Worm (Caenorhabditis elegans): ENCODE results near the gene tag-243.
A peak's percentile ranks its signal among the peaks of the same experiment; 100 is the strongest.

The tag-243 gene

ce11 chrIII:4689595-4689994 is 1.3 kb upstream of the tag-243 start:
- TF ChIP-seq ZK546.5 (tag; optimal IDR thresholded peaks at IDR 0.05), result no peak
- no peak for TF ChIP-seq ceh-9 (tag; optimal IDR thresholded peaks at IDR 0.05)
- TF ChIP-seq eor-1 (tag; optimal IDR thresholded peaks at IDR 0.05), result no peak
- no peak for TF ChIP-seq unc-39 (tag; optimal IDR thresholded peaks at IDR 0.05)
- no peak for TF ChIP-seq R02D3.7 (tag; optimal IDR thresholded peaks at IDR 0.05)
- TF ChIP-seq zag-1 (tag; optimal IDR thresholded peaks at IDR 0.05), result no peak
- no peak for TF ChIP-seq nhr-28 (tag; optimal IDR thresholded peaks at IDR 0.05)
- peak; percentile 79 for TF ChIP-seq skn-1 (tag; optimal IDR thresholded peaks at IDR 0.05)
- TF ChIP-seq ama-1 (optimal IDR thresholded peaks at IDR 0.05), result peak; percentile 42
- TF ChIP-seq ceh-82 (tag; optimal IDR thresholded peaks at IDR 0.05), result no peak
- no peak for TF ChIP-seq sea-2 (GFP tag; optimal IDR thresholded peaks at IDR 0.05)
- TF ChIP-seq lin-15B (tag; optimal IDR thresholded peaks at IDR 0.05), result peak; percentile 28
- TF ChIP-seq egl-5 (tag; optimal IDR thresholded peaks at IDR 0.05), result peak; percentile 29
- peak; percentile 73 for TF ChIP-seq nfya-1 (tag; optimal IDR thresholded peaks at IDR 0.05; ENCODE audit: insufficient read depth)
- no peak for TF ChIP-seq unc-62 (GFP tag; optimal IDR thresholded peaks at IDR 0.05)
- no peak for TF ChIP-seq nhr-11 (tag; optimal IDR thresholded peaks at IDR 0.05)
- no peak for TF ChIP-seq ceh-28 (tag; optimal IDR thresholded peaks at IDR 0.05)
- peak; percentile 89 for TF ChIP-seq lin-39 (tag; optimal IDR thresholded peaks at IDR 0.05)
- TF ChIP-seq elt-2 (tag; optimal IDR thresholded peaks at IDR 0.05), result peak; percentile 52
- peak; percentile 20 for TF ChIP-seq nhr-76 (tag; optimal IDR thresholded peaks at IDR 0.05)
- no peak for TF ChIP-seq ceh-16 (tag; optimal IDR thresholded peaks at IDR 0.05)
- no peak for TF ChIP-seq ztf-11 (tag; optimal IDR thresholded peaks at IDR 0.05)
- TF ChIP-seq hmg-11 (tag; optimal IDR thresholded peaks at IDR 0.05), result no peak
- TF ChIP-seq aly-2 (tag; optimal IDR thresholded peaks at IDR 0.05), result no peak
- TF ChIP-seq mdl-1 (tag; optimal IDR thresholded peaks at IDR 0.05), result peak; percentile 26
- TF ChIP-seq fos-1 (tag; optimal IDR thresholded peaks at IDR 0.05), result no peak
- TF ChIP-seq pha-4 (tag; optimal IDR thresholded peaks at IDR 0.05), result peak; percentile 81
- no peak for TF ChIP-seq fkh-10 (GFP tag; optimal IDR thresholded peaks at IDR 0.05)
- peak; percentile 66 for TF ChIP-seq nhr-25 (tag; optimal IDR thresholded peaks at IDR 0.05)
- TF ChIP-seq elt-3 (tag; optimal IDR thresholded peaks at IDR 0.05), result peak in 1 of 3 experiments; percentile 65
- no peak for TF ChIP-seq nhr-67 (tag; optimal IDR thresholded peaks at IDR 0.05)
- TF ChIP-seq snpc-4 (tag; optimal IDR thresholded peaks at IDR 0.05), result no peak
- TF ChIP-seq lsy-12 (tag; optimal IDR thresholded peaks at IDR 0.05), result peak; percentile 43
- TF ChIP-seq tbx-2 (tag; optimal IDR thresholded peaks at IDR 0.05), result peak; percentile 57
- peak; percentile 40 for TF ChIP-seq ztf-4 (tag; optimal IDR thresholded peaks at IDR 0.05)
- peak; percentile 38 for TF ChIP-seq pqm-1 (tag; optimal IDR thresholded peaks at IDR 0.05)
- no peak for TF ChIP-seq nhr-237 (tag; optimal IDR thresholded peaks at IDR 0.05)
- no peak for TF ChIP-seq nhr-12 (tag; optimal IDR thresholded peaks at IDR 0.05)
- TF ChIP-seq mml-1 (tag; optimal IDR thresholded peaks at IDR 0.05), result no peak
- no peak for TF ChIP-seq fkh-2 (tag; optimal IDR thresholded peaks at IDR 0.05)
- no peak for TF ChIP-seq daf-12 (tag; optimal IDR thresholded peaks at IDR 0.05)
- peak; percentile 60 for TF ChIP-seq egl-27 (tag; optimal IDR thresholded peaks at IDR 0.05)
- no peak for TF ChIP-seq nhr-23 (tag; optimal IDR thresholded peaks at IDR 0.05)
- TF ChIP-seq elt-1 (tag; optimal IDR thresholded peaks at IDR 0.05), result no peak
- TF ChIP-seq nhr-77 (tag; optimal IDR thresholded peaks at IDR 0.05), result no peak
- TF ChIP-seq nhr-43 (tag; optimal IDR thresholded peaks at IDR 0.05; ENCODE audit: poor library complexity, severe bottlenecking), result peak; percentile 90
- TF ChIP-seq jun-1 (tag; optimal IDR thresholded peaks at IDR 0.05), result peak; percentile 56

ce11 chrIII:4688965-4689364 is 709 bp upstream of the tag-243 start, which contains the start of gene ppat-1:
Gene ppat-1 (plus strand): TSS chrIII:4689280.
- TF ChIP-seq lin-15B (tag; optimal IDR thresholded peaks at IDR 0.05) (no peak), elt-2 (tag; optimal IDR thresholded peaks at IDR 0.05) (peak; percentile 41)

Measured in whole organism, L3 larva.